Fruit fly (Drosophila melanogaster): ENCODE measurements around the gene CG9547.

Gene CG9547

dm6 chr2L:6488676-6489140, 5.6 kb downstream of the CG9547 start, which contains the start of the genes KFase and epsilonCOP (continued):
- peak; percentile 41 for TF ChIP-seq CG6765 (GFP tag; optimal IDR thresholded peaks at IDR 0.05)
- TF ChIP-seq org-1 (GFP tag; optimal IDR thresholded peaks at IDR 0.05): no peak
- TF ChIP-seq Dbx (GFP tag; IDR thresholded peaks at IDR 0.05): 0 out of 3 replicates have a peak, but pooled peaks have one; percentile 12
- peak; percentile 45 for TF ChIP-seq HmgZ (tag; optimal IDR thresholded peaks at IDR 0.05)
- TF ChIP-seq CG12769 (tag; optimal IDR thresholded peaks at IDR 0.05): no peak
- peak; percentile 21 for TF ChIP-seq mirr (GFP tag; optimal IDR thresholded peaks at IDR 0.05)
- TF ChIP-seq chif (GFP tag; optimal IDR thresholded peaks at IDR 0.05): peak; percentile 34 to 36
- no peak for TF ChIP-seq MTF-1 (GFP tag; optimal IDR thresholded peaks at IDR 0.05; ENCODE audit: borderline replicate concordance)
- TF ChIP-seq CG1233 (GFP tag; optimal IDR thresholded peaks at IDR 0.05): peak; percentile 33
- TF ChIP-seq so (GFP tag; IDR thresholded peaks at IDR 0.05): no peak
- TF ChIP-seq CG3163 (GFP tag; optimal IDR thresholded peaks at IDR 0.05): peak; percentile 5
- peak; percentile 4 for TF ChIP-seq Elba2 (GFP tag; optimal IDR thresholded peaks at IDR 0.05)
- TF ChIP-seq tll (GFP tag; optimal IDR thresholded peaks at IDR 0.05): no peak
- TF ChIP-seq CTCF (GFP tag; optimal IDR thresholded peaks at IDR 0.05): peak; percentile 1
- TF ChIP-seq Nf-YC (tag; optimal IDR thresholded peaks at IDR 0.05): peak; percentile 66
- TF ChIP-seq Hr3 (GFP tag; optimal IDR thresholded peaks at IDR 0.05): peak; percentile 51
- TF ChIP-seq fu2 (GFP tag; optimal IDR thresholded peaks at IDR 0.05): peak; percentile 38
- TF ChIP-seq E2f1 (GFP tag; IDR thresholded peaks at IDR 0.05): no peak
- peak; percentile 71 for TF ChIP-seq NC2β (GFP tag; optimal IDR thresholded peaks at IDR 0.05)
- TF ChIP-seq CG10321 (GFP tag; IDR thresholded peaks at IDR 0.05): no peak
- TF ChIP-seq zf30C (GFP tag; optimal IDR thresholded peaks at IDR 0.05): no peak
- peak; percentile 95 for TF ChIP-seq Ets65A (GFP tag)
- TF ChIP-seq tap (tag; optimal IDR thresholded peaks at IDR 0.05): no peak
- TF ChIP-seq CG33557 (GFP tag; optimal IDR thresholded peaks at IDR 0.05): peak; percentile 44
- peak; percentile 63 for TF ChIP-seq nerfin-2 (GFP tag; IDR thresholded peaks at IDR 0.05; ENCODE audit: partially characterized antibody)
- TF ChIP-seq psq (GFP tag; optimal IDR thresholded peaks at IDR 0.05): no peak
- peak; percentile 56; the same call in 2 of the 3 replicates for TF ChIP-seq tgo (GFP tag; IDR thresholded peaks at IDR 0.05)
- TF ChIP-seq lbe (GFP tag; optimal IDR thresholded peaks at IDR 0.05): peak; percentile 62
- TF ChIP-seq CG15269 (tag; optimal IDR thresholded peaks at IDR 0.05): peak; percentile 61
- TF ChIP-seq CG12744 (GFP tag; optimal IDR thresholded peaks at IDR 0.05): peak; percentile 50
- TF ChIP-seq odd (GFP tag; optimal IDR thresholded peaks at IDR 0.05): peak; percentile 18
- peak; percentile 59 for TF ChIP-seq eyg (GFP tag; optimal IDR thresholded peaks at IDR 0.05)
- TF ChIP-seq CG2678 (tag; optimal IDR thresholded peaks at IDR 0.05): peak; percentile 63
- peak; percentile 70 for TF ChIP-seq CG12391 (tag; optimal IDR thresholded peaks at IDR 0.05)
- TF ChIP-seq exex (tag; optimal IDR thresholded peaks at IDR 0.05): peak; percentile 68
- TF ChIP-seq zfh1 (GFP tag; IDR thresholded peaks at IDR 0.05): no peak
- no peak for TF ChIP-seq CG17612 (GFP tag; IDR thresholded peaks at IDR 0.05)
- peak; percentile 38 for TF ChIP-seq CG18476 (GFP tag; optimal IDR thresholded peaks at IDR 0.05)

- peak; percentile 63 for TF ChIP-seq CG13894 (tag; optimal IDR thresholded peaks at IDR 0.05)
- peak; percentile 46; the same call in 1 of the 2 replicates for TF ChIP-seq Rfx (GFP tag; IDR thresholded peaks at IDR 0.05)
- TF ChIP-seq slbo (GFP tag; IDR thresholded peaks at IDR 0.05): peak; percentile 16; the same call in 1 of the 2 replicates
- TF ChIP-seq lab (GFP tag; optimal IDR thresholded peaks at IDR 0.05): peak; percentile 62
- TF ChIP-seq seq (GFP tag; IDR thresholded peaks at IDR 0.05): 0 out of 2 replicates have a peak, but pooled peaks have one; percentile 11
- peak; percentile 92 for TF ChIP-seq E2f2 (GFP tag; IDR thresholded peaks at IDR 0.05)
- TF ChIP-seq ci (GFP tag; IDR thresholded peaks at IDR 0.05): peak; percentile 81
- peak; percentile 79 for TF ChIP-seq sqz (GFP tag; optimal IDR thresholded peaks at IDR 0.05)
- TF ChIP-seq CG12769 (tag; optimal IDR thresholded peaks at IDR 0.05): peak; percentile 65
- peak in 1 of 2 experiments; percentile 35 for TF ChIP-seq Pdp1 (GFP tag; optimal IDR thresholded peaks at IDR 0.05)
- 0 out of 3 replicates have a peak, but pooled peaks have one; percentile 36 for TF ChIP-seq otp (GFP tag; IDR thresholded peaks at IDR 0.05)
- no peak for TF ChIP-seq Hsf (GFP tag; optimal IDR thresholded peaks at IDR 0.05)
- TF ChIP-seq CG6765 (GFP tag; optimal IDR thresholded peaks at IDR 0.05): peak; percentile 27
- TF ChIP-seq abd-A (tag; optimal IDR thresholded peaks at IDR 0.05): peak; percentile 90
- TF ChIP-seq chm (GFP tag; IDR thresholded peaks at IDR 0.05): peak; percentile 11; the same call in 1 of the 2 replicates
- peak; percentile 62 for TF ChIP-seq CG11695 (GFP tag; IDR thresholded peaks at IDR 0.05)
These were observed 13.0 kb downstream of the CG9547 start for dm6 chr2L:6481310-6481738.

All from whole organism, embryonic.